Worm (Caenorhabditis elegans): ENCODE measurements around the gene icd-1.

icd-1 gene

ce11 chrII:6588605-6589292, at the start of gene icd-1 (continued):
- peak; percentile 92 for TF ChIP-seq madf-6 (GFP tag; IDR thresholded peaks at IDR 0.05)
- TF ChIP-seq F33H1.4 (GFP tag; IDR thresholded peaks at IDR 0.05), result peak; percentile 81
- peak; percentile 64 for TF ChIP-seq xnd-1 (tag; optimal IDR thresholded peaks at IDR 0.05)
- peak; percentile 82 for TF ChIP-seq atf-7 (tag; optimal IDR thresholded peaks at IDR 0.05)
- peak; percentile 92 for TF ChIP-seq Y53G8AR.9 (GFP tag; conservative IDR thresholded peaks at IDR 0.05)
- peak; percentile 85 for TF ChIP-seq lir-1 (GFP tag; conservative IDR thresholded peaks at IDR 0.05)
- TF ChIP-seq efl-1 (GFP tag; optimal IDR thresholded peaks at IDR 0.05), result peak; percentile 64
- no peak for TF ChIP-seq ccch-3 (GFP tag; optimal IDR thresholded peaks at IDR 0.05)
- TF ChIP-seq K12H6.12 (tag; optimal IDR thresholded peaks at IDR 0.05), result peak; percentile 91
- peak; percentile 91 for TF ChIP-seq athp-1 (tag; optimal IDR thresholded peaks at IDR 0.05)
- TF ChIP-seq T07F8.4 (tag; optimal IDR thresholded peaks at IDR 0.05), result no peak
- no peak for TF ChIP-seq dpff-1 (tag; optimal IDR thresholded peaks at IDR 0.05)
- TF ChIP-seq ceh-91 (GFP tag; IDR thresholded peaks at IDR 0.05), result peak; percentile 78
- TF ChIP-seq gei-17 (GFP tag; optimal IDR thresholded peaks at IDR 0.05), result peak; percentile 80
- peak; percentile 79 for TF ChIP-seq K11D2.4 (GFP tag; IDR thresholded peaks at IDR 0.05)
- no peak; the same call in 1 of the 2 replicates for TF ChIP-seq Y79H2A.3 (GFP tag; conservative IDR thresholded peaks at IDR 0.05)
- TF ChIP-seq snpc-3.4 (tag; optimal IDR thresholded peaks at IDR 0.05), result peak; percentile 96
- TF ChIP-seq aptf-2 (GFP tag; conservative IDR thresholded peaks at IDR 0.05), result 0 out of 2 replicates have a peak, but pooled peaks have one; percentile 13
- no peak for TF ChIP-seq bed-2 (GFP tag; IDR thresholded peaks at IDR 0.05)
- peak; percentile 48 for TF ChIP-seq F22D6.2 (tag; optimal IDR thresholded peaks at IDR 0.05)
- TF ChIP-seq ztf-18 (tag; optimal IDR thresholded peaks at IDR 0.05), result peak; percentile 70
- TF ChIP-seq let-607 (tag; optimal IDR thresholded peaks at IDR 0.05), result peak; percentile 53 to 80
- peak; percentile 93 for TF ChIP-seq rcor-1 (GFP tag; IDR thresholded peaks at IDR 0.05)
- 0 out of 2 replicates have a peak, but pooled peaks have one; percentile 28 for TF ChIP-seq egl-18 (GFP tag; IDR thresholded peaks at IDR 0.05)
- peak; percentile 73 for TF ChIP-seq chd-7 (tag; optimal IDR thresholded peaks at IDR 0.05)
- peak; percentile 97 for TF ChIP-seq attf-5 (GFP tag; optimal IDR thresholded peaks at IDR 0.05)
- TF ChIP-seq Y67H2A.10 (GFP tag; conservative IDR thresholded peaks at IDR 0.05), result peak; percentile 85
- TF ChIP-seq nhr-179 (tag; optimal IDR thresholded peaks at IDR 0.05), result no peak
- TF ChIP-seq zfh-2 (GFP tag; conservative IDR thresholded peaks at IDR 0.05), result peak; percentile 84
- no peak for TF ChIP-seq tbx-9 (tag; optimal IDR thresholded peaks at IDR 0.05; ENCODE audit: borderline replicate concordance)
- TF ChIP-seq snpc-1.3 (tag; optimal IDR thresholded peaks at IDR 0.05; ENCODE audit: insufficient read depth), result peak; percentile 89
- TF ChIP-seq lin-40 (tag; optimal IDR thresholded peaks at IDR 0.05), result peak; percentile 95
- TF ChIP-seq bed-1 (GFP tag; IDR thresholded peaks at IDR 0.05), result no peak
- no peak for TF ChIP-seq sdz-38 (tag; optimal IDR thresholded peaks at IDR 0.05)
- no peak for TF ChIP-seq mes-4 (tag; optimal IDR thresholded peaks at IDR 0.05)
- TF ChIP-seq B0035.1 (tag; optimal IDR thresholded peaks at IDR 0.05), result no peak
- no peak for TF ChIP-seq F57A8.1 (GFP tag; optimal IDR thresholded peaks at IDR 0.05)
- TF ChIP-seq attf-6 (GFP tag; IDR thresholded peaks at IDR 0.05), result peak; percentile 61; the same call in 1 of the 2 replicates
- peak; percentile 97 for TF ChIP-seq hsf-1 (GFP tag; IDR thresholded peaks at IDR 0.05)
- peak; percentile 72; the same call in 1 of the 2 replicates for TF ChIP-seq attf-3 (GFP tag; conservative IDR thresholded peaks at IDR 0.05)
- peak; percentile 44 for TF ChIP-seq zim-3 (tag; optimal IDR thresholded peaks at IDR 0.05)
- TF ChIP-seq nhr-120 (GFP tag; IDR thresholded peaks at IDR 0.05), result no peak
- TF ChIP-seq let-526 (GFP tag; IDR thresholded peaks at IDR 0.05), result no peak
- TF ChIP-seq unc-62 (GFP tag; optimal IDR thresholded peaks at IDR 0.05), result peak; percentile 95
- 0 out of 2 replicates have a peak, but pooled peaks have one; percentile 37 for TF ChIP-seq ztf-6 (GFP tag; IDR thresholded peaks at IDR 0.05)
- TF ChIP-seq F55B11.4 (tag; optimal IDR thresholded peaks at IDR 0.05; ENCODE audit: borderline replicate concordance, insufficient read depth), result no peak
